Fruit fly (Drosophila melanogaster) whole organism, pupa: ENCODE results near the gene CG33307.

Source experiments
- CG10348 ChIP-seq: fragments of 200-800 bp; sonication (Bioruptor generic); IDR thresholded peaks from 2 replicates; pipeline ENCODE4 v1.3.6; 2022; ENCODE audit warnings: missing biosample characterization, missing genetic modification characterization
- CG12605 ChIP-seq: fragments of 200-800 bp; sonication (Bioruptor generic); IDR thresholded peaks from 2 replicates; pipeline ENCODE4 v1.3.6; 2022; ENCODE audit warnings: missing biosample characterization, missing genetic modification characterization
- CG13204 ChIP-seq: fragments of 200-800 bp; sonication (Bioruptor generic); optimal IDR thresholded peaks from 2 replicates; lab custom pipeline; 2018; ENCODE audit warnings: missing biosample characterization, mild to moderate bottlenecking, missing genetic modification characterization, moderate library complexity
- CG14655 ChIP-seq: fragments of 200-800 bp; sonication (Bioruptor generic); optimal IDR thresholded peaks from 3 replicates; lab custom pipeline; 2017; ENCODE audit warnings: mild to moderate bottlenecking, missing biosample characterization, missing genetic modification reagents, missing genetic modification characterization
- CG17806 ChIP-seq: fragments of 200-800 bp; sonication (Bioruptor generic); optimal IDR thresholded peaks from 2 replicates; lab custom pipeline; 2018; ENCODE audit warnings: missing biosample characterization, mild to moderate bottlenecking, missing genetic modification characterization, moderate library complexity
- CG32121 ChIP-seq: fragments of 200-800 bp; sonication (Bioruptor generic); IDR thresholded peaks from 2 replicates; pipeline ENCODE4 v1.3.6; 2022; ENCODE audit warnings: missing biosample characterization, missing genetic modification characterization
- CG34367 ChIP-seq: fragments of 200-800 bp; sonication (Bioruptor generic); optimal IDR thresholded peaks from 2 replicates; lab custom pipeline; 2018; ENCODE audit warnings: missing biosample characterization, mild to moderate bottlenecking, missing genetic modification characterization
- CG4496 ChIP-seq: fragments of 200-800 bp; sonication (Bioruptor generic); IDR thresholded peaks from 3 replicates; pipeline ENCODE4 v1.3.6; 2022; ENCODE audit warnings: missing biosample characterization, missing genetic modification characterization
- CG8159 ChIP-seq: fragments of 200-800 bp; sonication (Bioruptor generic); optimal IDR thresholded peaks from 3 replicates; lab custom pipeline; 2018; ENCODE audit warnings: missing biosample characterization, mild to moderate bottlenecking, missing genetic modification characterization, moderate library complexity
- CG8301 ChIP-seq: fragments of 200-800 bp; sonication (Bioruptor generic); optimal IDR thresholded peaks from 2 replicates; lab custom pipeline; 2018; ENCODE audit warnings: missing biosample characterization, mild to moderate bottlenecking, missing genetic modification characterization
- CG9948 ChIP-seq: fragments of 200-800 bp; sonication (Bioruptor generic); optimal IDR thresholded peaks from 2 replicates; lab custom pipeline; 2018; ENCODE audit warnings: missing biosample characterization, mild to moderate bottlenecking, missing genetic modification characterization, moderate library complexity
- D1 ChIP-seq: fragments of 200-800 bp; sonication (Bioruptor generic); optimal IDR thresholded peaks from 2 replicates; lab custom pipeline; 2018; ENCODE audit warnings: missing biosample characterization, mild to moderate bottlenecking, missing genetic modification characterization, moderate library complexity
- EcR ChIP-seq: fragments of 200-800 bp; sonication (Bioruptor generic); optimal IDR thresholded peaks from 3 replicates; lab custom pipeline; 2019; ENCODE audit warnings: missing biosample characterization, missing genetic modification characterization, mild to moderate bottlenecking, moderate library complexity, missing genetic modification reagents
- Ets98B ChIP-seq: fragments of 200-800 bp; sonication (Bioruptor generic); IDR thresholded peaks from 2 replicates; pipeline ENCODE4 v1.3.6; 2022; ENCODE audit warnings: missing biosample characterization, missing genetic modification characterization
- Pif1A ChIP-seq: fragments of 200-800 bp; sonication (Bioruptor generic); optimal IDR thresholded peaks from 3 replicates; lab custom pipeline; 2016; ENCODE audit warnings: missing biosample characterization, missing genetic modification characterization
- Pif1B ChIP-seq: fragments of 200-800 bp; sonication (Bioruptor generic); optimal IDR thresholded peaks from 3 replicates; lab custom pipeline; 2016; ENCODE audit warnings: missing biosample characterization, missing genetic modification characterization
- Snoo ChIP-seq: fragments of 200-800 bp; sonication (Bioruptor generic); optimal IDR thresholded peaks from 3 replicates; lab custom pipeline; 2017; ENCODE audit warnings: missing biosample characterization, mild to moderate bottlenecking, missing genetic modification characterization, inconsistent platforms
- fd96Ca ChIP-seq: fragments of 200-800 bp; sonication (Bioruptor generic); IDR thresholded peaks from 3 replicates; pipeline ENCODE4 v1.3.6; 2022; ENCODE audit warnings: missing biosample characterization, missing genetic modification characterization
- gl ChIP-seq: fragments of 200-800 bp; sonication (Bioruptor generic); optimal IDR thresholded peaks from 2 replicates; lab custom pipeline; 2018; ENCODE audit warnings: missing biosample characterization, mild to moderate bottlenecking, missing genetic modification characterization
- rn ChIP-seq: fragments of 200-800 bp; sonication (Bioruptor generic); IDR thresholded peaks from 2 replicates; pipeline ENCODE4 v1.3.6; 2022; ENCODE audit warnings: missing biosample characterization, missing genetic modification characterization

Gene CG33307

dm6 chr2L:13804561-13805067 lies 36.7 kb downstream of the CG33307 start:
- no peak for TF ChIP-seq Pif1A (GFP tag; lab: Kevin White, UChicago)
- no peak for TF ChIP-seq Snoo (tag; lab: Kevin White, UChicago)
- TF ChIP-seq gl (tag; lab: Kevin White, UChicago) = peak; percentile 37
- peak; percentile 46; the same call in 1 of the 2 replicates for TF ChIP-seq Ets98B (GFP tag; lab: Robert Waterston, UW)
- peak; percentile 90 for TF ChIP-seq EcR (GFP tag; lab: Kevin White, UChicago)
- no peak for TF ChIP-seq rn (GFP tag; lab: Robert Waterston, UW)
- peak; percentile 46; the same call in 1 of the 3 replicates for TF ChIP-seq fd96Ca (GFP tag; lab: Robert Waterston, UW)

dm6 chr2L:13803805-13804560 lies 37.3 kb downstream of the CG33307 start:
- TF ChIP-seq CG4496 (GFP tag; lab: Robert Waterston, UW) (0 out of 3 replicates have a peak, but pooled peaks have one; percentile 22), CG14655 (GFP tag; lab: Kevin White, UChicago) (no peak)

dm6 chr2L:13803032-13803661 lies 38.2 kb downstream of the CG33307 start, which contains the start of gene CAH1:
Gene CAH1 (plus strand): TSS chr2L:13803626.
- TF ChIP-seq CG8159 (tag; lab: Kevin White, UChicago) = no peak
- no peak for TF ChIP-seq fd96Ca (GFP tag; lab: Robert Waterston, UW)
- TF ChIP-seq Snoo (tag; lab: Kevin White, UChicago) = no peak
- no peak for TF ChIP-seq CG32121
- TF ChIP-seq CG14655 (GFP tag; lab: Kevin White, UChicago) = no peak
- no peak for TF ChIP-seq CG4496 (GFP tag; lab: Robert Waterston, UW)
- TF ChIP-seq CG8301 (tag; lab: Kevin White, UChicago) = no peak
- no peak for TF ChIP-seq D1
- TF ChIP-seq Ets98B (GFP tag; lab: Robert Waterston, UW) = no peak
- TF ChIP-seq CG9948 (tag; lab: Kevin White, UChicago) = no peak
- TF ChIP-seq CG12605 = no peak
- TF ChIP-seq Pif1A (GFP tag; lab: Kevin White, UChicago) = no peak
- no peak for TF ChIP-seq CG13204
- no peak for TF ChIP-seq gl (tag; lab: Kevin White, UChicago)
- no peak for TF ChIP-seq CG10348 (GFP tag; lab: Robert Waterston, UW)
- no peak for TF ChIP-seq Pif1B
- no peak for TF ChIP-seq CG17806 (tag; lab: Kevin White, UChicago)
- no peak for TF ChIP-seq CG34367 (tag; lab: Kevin White, UChicago)

DNA sequence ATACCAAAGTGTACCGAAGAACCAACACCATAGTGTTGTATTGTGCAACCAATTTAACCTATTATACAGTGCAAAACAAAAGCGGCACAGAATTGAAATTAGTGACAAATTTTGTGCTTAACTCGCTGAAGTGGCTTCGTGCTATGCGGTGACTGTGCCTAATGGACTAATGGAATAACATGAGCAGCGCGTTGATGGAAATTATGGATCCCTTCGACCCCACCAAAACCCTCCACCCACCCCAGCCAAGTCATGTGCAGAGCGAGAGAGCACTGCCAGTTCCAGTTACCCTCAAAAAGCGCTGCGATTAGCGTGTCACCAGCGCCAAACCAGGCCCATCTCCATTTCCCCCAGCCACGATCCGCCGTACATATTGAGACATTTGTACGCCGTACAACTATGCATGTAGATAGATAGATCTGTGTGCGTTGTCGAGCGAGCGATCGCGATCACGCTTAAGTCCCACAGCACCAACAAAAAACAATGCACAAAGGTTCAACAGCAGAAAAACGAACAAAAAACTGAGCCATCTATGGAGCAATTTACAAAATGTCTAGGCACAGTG lies 39.2 kb downstream of the CG33307 start:
- 0 out of 2 replicates have a peak, but pooled peaks have one; percentile 52 for TF ChIP-seq CG12605
- no peak for TF ChIP-seq D1
- no peak for TF ChIP-seq CG8159 (tag; lab: Kevin White, UChicago)
- TF ChIP-seq fd96Ca (GFP tag; lab: Robert Waterston, UW) = no peak
- no peak for TF ChIP-seq rn (GFP tag; lab: Robert Waterston, UW)
- no peak for TF ChIP-seq CG17806 (tag; lab: Kevin White, UChicago)
- no peak for TF ChIP-seq Ets98B (GFP tag; lab: Robert Waterston, UW)

DNA sequence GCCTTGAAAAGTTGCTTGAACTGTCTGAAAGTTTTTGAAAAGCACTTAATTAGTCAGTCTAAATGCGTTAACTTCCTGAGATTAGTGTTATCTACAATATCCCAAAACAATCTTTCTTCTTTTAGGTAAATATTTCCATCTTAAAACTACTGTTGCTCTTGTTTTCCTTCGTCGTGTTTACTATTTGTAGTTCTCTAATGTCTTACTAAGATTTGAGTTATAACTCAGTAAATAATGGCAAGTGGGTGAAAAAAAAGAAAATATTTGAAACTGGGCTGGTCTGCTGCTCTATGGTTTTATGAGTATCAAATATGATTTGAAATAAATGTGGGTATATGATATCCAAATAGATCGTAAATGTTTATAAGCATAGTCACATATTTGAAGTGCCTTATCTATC lies 40.2 kb downstream of the CG33307 start:
- TF ChIP-seq Snoo (tag; lab: Kevin White, UChicago) (no peak), Pif1A (GFP tag; lab: Kevin White, UChicago) (no peak), Pif1B (no peak), CG8301 (tag; lab: Kevin White, UChicago) (no peak), CG13204 (no peak), EcR (GFP tag; lab: Kevin White, UChicago) (no peak), CG12605 (no peak), CG34367 (tag; lab: Kevin White, UChicago) (no peak), CG17806 (tag; lab: Kevin White, UChicago) (no peak), CG14655 (GFP tag; lab: Kevin White, UChicago) (no peak), CG4496 (GFP tag; lab: Robert Waterston, UW) (no peak), CG10348 (GFP tag; lab: Robert Waterston, UW) (no peak), gl (tag; lab: Kevin White, UChicago) (no peak), fd96Ca (GFP tag; lab: Robert Waterston, UW) (no peak), D1 (no peak)

- TF ChIP-seq EcR (GFP tag; lab: Kevin White, UChicago) = no peak
Observed at dm6 chr2L:13793405-13793804, 47.9 kb downstream of the CG33307 start, which contains the start of gene Sec71. Gene Sec71 (plus strand): TSS chr2L:13793521.
